Fruit fly (Drosophila melanogaster): ENCODE results near the gene pic.

pic gene

DNA sequence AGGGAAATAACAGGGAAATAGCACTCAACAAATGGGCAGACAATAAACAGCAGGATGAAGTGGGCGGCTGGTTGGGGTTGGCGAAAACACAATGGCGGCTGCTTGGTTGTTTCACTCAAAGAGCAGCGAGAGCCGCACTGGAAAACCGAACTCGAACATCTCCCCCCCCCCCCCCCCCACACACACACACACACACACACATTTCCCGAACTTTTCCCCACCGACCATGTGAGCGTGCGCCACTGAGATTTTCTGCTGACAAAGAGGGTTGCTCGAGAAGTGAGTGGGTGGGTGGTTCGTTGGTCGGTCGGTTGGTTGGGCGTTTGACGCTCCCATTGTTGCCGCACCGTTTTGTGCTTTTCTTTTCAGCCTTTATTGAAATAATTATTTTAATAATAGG, 21.1 kb downstream of the pic start:
- TF ChIP-seq maf-S (GFP tag; optimal IDR thresholded peaks at IDR 0.05) = no peak
- no peak for TF ChIP-seq lilli (GFP tag; optimal IDR thresholded peaks at IDR 0.05)
- TF ChIP-seq Hsf (GFP tag; optimal IDR thresholded peaks at IDR 0.05) = no peak
- TF ChIP-seq ewg (GFP tag; optimal IDR thresholded peaks at IDR 0.05) = peak; percentile 12
- TF ChIP-seq zen2 (GFP tag; IDR thresholded peaks at IDR 0.05; ENCODE audit: partially characterized antibody) = no peak
- no peak for TF ChIP-seq Dbx (GFP tag; IDR thresholded peaks at IDR 0.05)
- peak; percentile 63 for TF ChIP-seq cg (GFP tag; optimal IDR thresholded peaks at IDR 0.05)
- no peak for TF ChIP-seq CG10267 (tag; optimal IDR thresholded peaks at IDR 0.05)
- no peak for TF ChIP-seq CG11247 (GFP tag; IDR thresholded peaks at IDR 0.05)
- no peak for TF ChIP-seq Myb (GFP tag; optimal IDR thresholded peaks at IDR 0.05)
- no peak for TF ChIP-seq rib (GFP tag; IDR thresholded peaks at IDR 0.05)
- no peak for TF ChIP-seq CG32532 (GFP tag; IDR thresholded peaks at IDR 0.05)
- peak; percentile 93 for TF ChIP-seq z (GFP tag; IDR thresholded peaks at IDR 0.05)
- TF ChIP-seq CG3163 (GFP tag; optimal IDR thresholded peaks at IDR 0.05) = no peak
- TF ChIP-seq CG2116 (GFP tag; optimal IDR thresholded peaks at IDR 0.05) = no peak
- no peak for TF ChIP-seq chm (GFP tag; IDR thresholded peaks at IDR 0.05)
- TF ChIP-seq Ada2b (GFP tag; IDR thresholded peaks at IDR 0.05) = no peak
- no peak for TF ChIP-seq CG10654 (GFP tag; optimal IDR thresholded peaks at IDR 0.05)
- no peak for TF ChIP-seq lmd (GFP tag; IDR thresholded peaks at IDR 0.05)
- no peak for TF ChIP-seq tll (GFP tag; optimal IDR thresholded peaks at IDR 0.05)
- peak; percentile 78 for TF ChIP-seq Nf-YB (GFP tag; optimal IDR thresholded peaks at IDR 0.05)
- TF ChIP-seq Deaf1 (tag; optimal IDR thresholded peaks at IDR 0.05) = peak; percentile 42
- TF ChIP-seq bowl (GFP tag; IDR thresholded peaks at IDR 0.05) = no peak
- no peak for TF ChIP-seq Sry-β (GFP tag; optimal IDR thresholded peaks at IDR 0.05)
- TF ChIP-seq repo (GFP tag; optimal IDR thresholded peaks at IDR 0.05) = no peak
- no peak for TF ChIP-seq Poxn (GFP tag; IDR thresholded peaks at IDR 0.05)
- no peak for TF ChIP-seq Doc2 (GFP tag; IDR thresholded peaks at IDR 0.05)
- TF ChIP-seq CG15073 (GFP tag; optimal IDR thresholded peaks at IDR 0.05) = no peak
- TF ChIP-seq CG7987 (GFP tag; optimal IDR thresholded peaks at IDR 0.05) = no peak
- TF ChIP-seq TFAM (GFP tag; optimal IDR thresholded peaks at IDR 0.05) = no peak
- TF ChIP-seq Hr39 (optimal IDR thresholded peaks at IDR 0.05) = peak; percentile 4
- TF ChIP-seq Nf-YC (tag; optimal IDR thresholded peaks at IDR 0.05) = peak; percentile 86
- TF ChIP-seq Mad (GFP tag; optimal IDR thresholded peaks at IDR 0.05) = no peak
- no peak for TF ChIP-seq corto (GFP tag; optimal IDR thresholded peaks at IDR 0.05)
- no peak for TF ChIP-seq CG13775 (GFP tag; optimal IDR thresholded peaks at IDR 0.05)
- no peak for TF ChIP-seq CG3995 (GFP tag; optimal IDR thresholded peaks at IDR 0.05)
- no peak for TF ChIP-seq psq (GFP tag; optimal IDR thresholded peaks at IDR 0.05)
- TF ChIP-seq CG2120 (GFP tag; optimal IDR thresholded peaks at IDR 0.05) = no peak
- no peak for TF ChIP-seq Hey (tag; optimal IDR thresholded peaks at IDR 0.05)
- TF ChIP-seq CG4328 (GFP tag; optimal IDR thresholded peaks at IDR 0.05) = no peak

DNA sequence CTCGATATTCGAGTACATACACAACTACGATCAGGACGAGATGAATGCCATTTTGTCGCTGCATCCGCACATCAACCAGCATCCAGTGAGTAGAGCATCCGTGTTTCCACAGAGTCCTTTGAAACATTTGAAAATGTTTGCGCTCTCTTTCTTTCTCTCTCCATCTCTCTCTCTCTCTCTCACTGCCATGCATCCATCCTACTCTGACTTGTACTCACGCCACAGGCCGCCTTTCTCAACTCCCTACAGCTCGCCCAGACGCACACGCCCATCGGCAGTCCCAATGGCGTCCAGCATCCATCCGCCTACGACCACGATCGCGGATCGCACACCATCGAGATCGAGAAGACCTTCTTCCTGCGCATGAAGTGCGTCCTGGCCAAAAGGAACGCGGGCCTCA, 22.5 kb downstream of the pic start:
- TF ChIP-seq Trl (optimal IDR thresholded peaks at IDR 0.05) (peak in 1 of 2 experiments; percentile 5), Trl (GFP tag; optimal IDR thresholded peaks at IDR 0.05) (no peak), row (GFP tag; IDR thresholded peaks at IDR 0.05) (0 out of 3 replicates have a peak, but pooled peaks have one; percentile 7), Med (GFP tag) (peak; percentile 40), NFAT (GFP tag; IDR thresholded peaks at IDR 0.05) (no peak), CG5953 (GFP tag; IDR thresholded peaks at IDR 0.05) (no peak), Nf-YC (tag; optimal IDR thresholded peaks at IDR 0.05) (peak; percentile 6), CG1832 (GFP tag; optimal IDR thresholded peaks at IDR 0.05) (peak; percentile 63), Nf-YB (GFP tag; optimal IDR thresholded peaks at IDR 0.05) (peak; percentile 59), Side (GFP tag; optimal IDR thresholded peaks at IDR 0.05) (no peak)

All from whole organism, embryonic.